Worm (Caenorhabditis elegans) whole organism, L4 larva: ENCODE results near the gene R05A10.4.
"Not testable (repeated sequence)": the region's sequence is repeated elsewhere in the genome, so short reads cannot be mapped to it uniquely, and the experiment has no call there.

Source experiments
- ama-1 ChIP-seq: fragments of 150-350 bp; optimal IDR thresholded peaks from 2 replicates; lab custom pipeline; 2014; ENCODE audit warnings: inconsistent platforms, mixed read lengths
- ctbp-1 ChIP-seq: fragments of 200-800 bp; sonication (Bioruptor generic); IDR thresholded peaks from 2 replicates; pipeline ENCODE4 v1.3.6; 2022; ENCODE audit warnings: missing genetic modification reagents, missing genetic modification characterization, missing compliant biosample characterization
- dmd-6 ChIP-seq: fragments of 200-800 bp; sonication (Bioruptor generic); IDR thresholded peaks from 2 replicates; pipeline ENCODE4 v1.3.6; 2022; ENCODE audit warnings: missing genetic modification reagents, missing genetic modification characterization, missing compliant biosample characterization
- dpl-1 ChIP-seq: fragments of 150-350 bp; optimal IDR thresholded peaks from 2 replicates; lab custom pipeline; 2014; ENCODE audit warnings: missing biosample characterization, missing genetic modification reagents, missing genetic modification characterization
- egl-27 ChIP-seq: sonication (generic microtip); optimal IDR thresholded peaks from 3 replicates; lab custom pipeline; 2017; ENCODE audit warnings: missing biosample characterization, missing genetic modification reagents, missing genetic modification characterization
- fkh-10 ChIP-seq: fragments of 150-350 bp; optimal IDR thresholded peaks from 2 replicates; lab custom pipeline; 2014; ENCODE audit warnings: missing biosample characterization, missing genetic modification reagents, missing genetic modification characterization
- lin-13 ChIP-seq: fragments of 150-350 bp; optimal IDR thresholded peaks from 2 replicates; lab custom pipeline; 2014; ENCODE audit warnings: missing biosample characterization, missing genetic modification reagents, missing genetic modification characterization
- mdl-1 ChIP-seq, 2 experiments: fragments of 150-350 bp in 1 of 2; sonication (generic microtip) in 1 of 2; optimal IDR thresholded peaks; 2 replicates each; lab custom pipeline; 2014 to 2017; ENCODE audit warnings: missing biosample characterization in 2 of 2, missing genetic modification characterization in 2 of 2
- nhr-237 ChIP-seq: sonication (generic microtip); optimal IDR thresholded peaks from 2 replicates; lab custom pipeline; 2017; ENCODE audit warnings: missing biosample characterization, missing genetic modification characterization
- nhr-41 ChIP-seq: fragments of 200-800 bp; sonication (Bioruptor generic); IDR thresholded peaks from 2 replicates; pipeline ENCODE4 v1.3.6; 2022; ENCODE audit warnings: missing genetic modification reagents, missing genetic modification characterization, missing compliant biosample characterization
- nhr-77 ChIP-seq: fragments of 150-350 bp; optimal IDR thresholded peaks from 2 replicates; lab custom pipeline; 2014; ENCODE audit warnings: missing biosample characterization, missing genetic modification characterization
- pqm-1 ChIP-seq: sonication (generic microtip); optimal IDR thresholded peaks from 2 replicates; lab custom pipeline; 2017; ENCODE audit warnings: missing biosample characterization, missing genetic modification characterization
- ztf-11 ChIP-seq: fragments of 150-350 bp; optimal IDR thresholded peaks from 2 replicates; lab custom pipeline; 2014; ENCODE audit warnings: missing biosample characterization, missing genetic modification characterization

DNA sequence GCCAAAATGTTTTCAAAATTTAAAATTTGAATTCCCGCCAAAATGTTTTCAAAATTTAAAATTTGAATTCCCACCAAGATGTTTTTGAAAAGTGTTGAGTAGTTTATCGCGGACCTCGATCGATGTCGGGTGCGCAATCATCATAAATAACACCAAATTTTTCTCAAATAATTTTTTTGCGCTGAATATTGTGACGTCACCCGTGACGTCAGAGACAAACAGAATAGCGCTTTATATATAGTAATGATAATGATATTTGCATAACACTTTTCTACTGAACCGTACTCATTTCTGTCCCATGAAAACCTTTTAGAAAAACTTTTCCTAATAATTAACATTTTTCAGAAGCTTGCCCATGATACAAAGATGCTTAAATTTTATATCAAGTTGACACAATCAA, 46.2 kb downstream of the R05A10.4 start:
- TF ChIP-seq pqm-1 (tag; lab: Kevin White, UChicago); ztf-11 (tag; lab: Kevin White, UChicago); nhr-237 (tag; lab: Kevin White, UChicago); nhr-41 (GFP tag; lab: Robert Waterston, UW); mdl-1 (tag; optimal IDR thresholded peaks at IDR 0.05; lab: Kevin White, UChicago); nhr-77 (tag; lab: Kevin White, UChicago); lin-13 (GFP tag; lab: Kevin White, UChicago); ama-1 (lab: Kevin White, UChicago); fkh-10 (GFP tag; lab: Kevin White, UChicago); dpl-1; egl-27 (tag; lab: Kevin White, UChicago); ctbp-1 (GFP tag; lab: Robert Waterston, UW); dmd-6 (GFP tag; lab: Robert Waterston, UW): not testable (repeated sequence)
